Worm (Caenorhabditis elegans): ENCODE measurements around the gene aat-7.

DNA sequence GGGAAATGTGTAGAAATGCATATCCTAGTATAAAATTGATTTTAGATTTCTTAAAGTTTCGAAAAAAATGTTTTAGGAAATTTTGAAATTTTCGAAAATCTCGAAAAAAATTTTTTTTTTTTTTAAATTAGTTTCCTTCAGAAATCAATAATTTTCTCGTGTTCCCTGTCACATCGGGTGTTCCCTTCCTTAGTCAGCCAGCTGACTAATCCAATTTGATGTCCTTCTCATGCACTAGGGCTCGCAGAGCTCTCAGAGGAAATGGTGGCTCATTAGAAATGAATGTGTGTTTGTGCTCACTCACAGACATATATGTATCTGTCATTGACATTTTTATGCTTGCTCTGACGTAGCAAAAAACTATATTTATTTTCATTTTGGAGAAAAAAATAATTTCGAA is 42.9 kb upstream of the aat-7 start:
- no peak for TF ChIP-seq ztf-16 (tag; optimal IDR thresholded peaks at IDR 0.05)
- TF ChIP-seq ets-4 (tag; optimal IDR thresholded peaks at IDR 0.05), result no peak
- no peak for TF ChIP-seq nfya-1 (tag; optimal IDR thresholded peaks at IDR 0.05)
- TF ChIP-seq pros-1 (tag; optimal IDR thresholded peaks at IDR 0.05), result no peak
- TF ChIP-seq fkh-10 (GFP tag; optimal IDR thresholded peaks at IDR 0.05), result no peak
- no peak for TF ChIP-seq sdc-2 (tag; optimal IDR thresholded peaks at IDR 0.05)
- TF ChIP-seq sox-2 (GFP tag; IDR thresholded peaks at IDR 0.05), result no peak
- no peak for TF ChIP-seq lim-6 (tag; optimal IDR thresholded peaks at IDR 0.05)
- no peak for TF ChIP-seq pha-4 (tag; optimal IDR thresholded peaks at IDR 0.05)
